Worm (Caenorhabditis elegans) whole organism, L1 larva: Measurements from ENCODE around the gene nhr-31.

Source experiments
- C16A3.4 ChIP-seq: fragments of 150-350 bp; optimal IDR thresholded peaks from 2 replicates; lab custom pipeline; 2014; ENCODE audit warnings: missing biosample characterization, missing genetic modification characterization
- alr-1 ChIP-seq: fragments of 200-800 bp; sonication (Bioruptor generic); optimal IDR thresholded peaks from 2 replicates; lab custom pipeline; 2018; ENCODE audit warnings: borderline replicate concordance, mild to moderate bottlenecking, missing genetic modification characterization, missing compliant biosample characterization
- ama-1 ChIP-seq: fragments of 150-350 bp; optimal IDR thresholded peaks from 2 replicates; lab custom pipeline; 2014
- blmp-1 ChIP-seq: fragments of 150-350 bp; optimal IDR thresholded peaks from 2 replicates; lab custom pipeline; 2014; ENCODE audit warnings: missing biosample characterization, missing genetic modification characterization
- ceh-82 ChIP-seq, 3 experiments: fragments of 150-350 bp in 1 of 3; sonication (generic microtip) in 2 of 3; optimal IDR thresholded peaks; 2 replicates each; lab custom pipeline; 2014 to 2017; ENCODE audit warnings: missing biosample characterization in 3 of 3, missing genetic modification characterization in 3 of 3
- ceh-90 ChIP-seq: sonication (generic microtip); optimal IDR thresholded peaks from 2 replicates; lab custom pipeline; 2016; ENCODE audit warnings: missing genetic modification characterization, missing compliant biosample characterization
- ces-1 ChIP-seq: fragments of 150-350 bp; optimal IDR thresholded peaks from 2 replicates; lab custom pipeline; 2014; ENCODE audit warnings: missing biosample characterization, missing genetic modification reagents, missing genetic modification characterization
- dpl-1 ChIP-seq, 3 experiments: fragments of 150-350 bp in 2 of 3; sonication (generic microtip) in 1 of 3; optimal IDR thresholded peaks; 2 replicates each; lab custom pipeline; 2014 to 2017; ENCODE audit warnings: missing biosample characterization in 3 of 3, missing genetic modification characterization in 3 of 3, missing genetic modification reagents in 3 of 3
- efl-1 ChIP-seq, 4 experiments: fragments of 150-350 bp; optimal IDR thresholded peaks in 3 of 4; peaks in 1 of 4; 1 replicate in 1 of 4; 2 replicates in 3 of 4; lab custom pipeline; 2014; ENCODE audit warnings: missing biosample characterization in 2 of 4, missing genetic modification characterization in 2 of 4, missing genetic modification reagents in 2 of 4
- egl-13 ChIP-seq: sonication (generic microtip); optimal IDR thresholded peaks from 2 replicates; lab custom pipeline; 2016; ENCODE audit warnings: missing genotype, missing genetic modification reagents, missing genetic modification characterization, missing compliant biosample characterization
- elt-3 ChIP-seq, 6 experiments: fragments of 150-350 bp in 1 of 6; sonication (generic microtip); optimal IDR thresholded peaks; 2 replicates each; lab custom pipeline; 2017 to 2018; ENCODE audit warnings: missing biosample characterization in 6 of 6, missing genetic modification characterization in 6 of 6, inconsistent platforms in 1 of 6
- fkh-10 ChIP-seq: sonication (generic microtip); optimal IDR thresholded peaks from 2 replicates; lab custom pipeline; 2017; ENCODE audit warnings: missing biosample characterization, missing genetic modification reagents, missing genetic modification characterization
- grh-1 ChIP-seq: fragments of 200-800 bp; sonication (Bioruptor generic); IDR thresholded peaks from 2 replicates; pipeline ENCODE4 v1.3.6; 2022; ENCODE audit warnings: missing genetic modification reagents, missing genetic modification characterization, missing compliant biosample characterization
- irx-1 ChIP-seq: sonication (generic microtip); optimal IDR thresholded peaks from 2 replicates; lab custom pipeline; 2016; ENCODE audit warnings: missing genetic modification characterization, missing compliant biosample characterization
- isw-1 ChIP-seq: fragments of 200-800 bp; sonication (Bioruptor generic); IDR thresholded peaks from 2 replicates; pipeline ENCODE4 v1.3.6; 2022; ENCODE audit warnings: missing genetic modification characterization, missing compliant biosample characterization
- lin-14 ChIP-seq: fragments of 200-800 bp; sonication (Bioruptor generic); optimal IDR thresholded peaks from 2 replicates; lab custom pipeline; 2018; ENCODE audit warnings: mild to moderate bottlenecking, missing genetic modification characterization, moderate library complexity, missing compliant biosample characterization
- lin-35 ChIP-seq, 2 experiments: fragments of 150-350 bp; optimal IDR thresholded peaks; 2 replicates each; lab custom pipeline; 2014; ENCODE audit warnings: missing biosample characterization in 2 of 2, missing genetic modification characterization in 2 of 2, missing genetic modification reagents in 2 of 2
- lir-3 ChIP-seq: sonication (generic microtip); optimal IDR thresholded peaks from 2 replicates; lab custom pipeline; 2016; ENCODE audit warnings: mild to moderate bottlenecking, missing genetic modification characterization, moderate library complexity, missing compliant biosample characterization; ENCODE audit not compliant: poor library complexity
- lsy-2 ChIP-seq, 2 experiments: fragments of 150-350 bp; optimal IDR thresholded peaks; 2 replicates each; lab custom pipeline; 2014; ENCODE audit warnings: missing biosample characterization in 2 of 2, missing genetic modification characterization in 2 of 2
- mdl-1 ChIP-seq, 2 experiments: fragments of 150-350 bp; optimal IDR thresholded peaks; 2 replicates each; lab custom pipeline; 2014 to 2017; ENCODE audit warnings: missing biosample characterization in 2 of 2, missing genetic modification characterization in 2 of 2, inconsistent platforms in 1 of 2
- mef-2 ChIP-seq: fragments of 150-350 bp; optimal IDR thresholded peaks from 2 replicates; lab custom pipeline; 2014; ENCODE audit warnings: missing biosample characterization, missing genetic modification characterization
- mep-1 ChIP-seq: fragments of 150-350 bp; optimal IDR thresholded peaks from 2 replicates; lab custom pipeline; 2014; ENCODE audit warnings: missing biosample characterization, missing genetic modification characterization
- nhr-19 ChIP-seq: fragments of 200-800 bp; sonication (Bioruptor generic); conservative IDR thresholded peaks from 2 replicates; pipeline ENCODE4 v1.3.6; 2022; ENCODE audit warnings: missing genetic modification characterization, missing compliant biosample characterization
- nhr-20 ChIP-seq: sonication (generic microtip); optimal IDR thresholded peaks from 2 replicates; lab custom pipeline; 2016; ENCODE audit warnings: mild to moderate bottlenecking, missing genetic modification characterization, missing compliant biosample characterization
- nhr-47 ChIP-seq: sonication (generic microtip); optimal IDR thresholded peaks from 2 replicates; lab custom pipeline; 2016; ENCODE audit warnings: mild to moderate bottlenecking, missing genetic modification characterization, moderate library complexity, missing compliant biosample characterization
- nhr-71 ChIP-seq: sonication (generic microtip); optimal IDR thresholded peaks from 2 replicates; lab custom pipeline; 2016; ENCODE audit warnings: mild to moderate bottlenecking, missing genetic modification characterization, moderate library complexity, missing compliant biosample characterization
- nhr-77 ChIP-seq: fragments of 150-350 bp; optimal IDR thresholded peaks from 2 replicates; lab custom pipeline; 2014; ENCODE audit warnings: missing biosample characterization, missing genetic modification characterization
- nhr-85 ChIP-seq: sonication (generic microtip); peaks from one replicate; lab custom pipeline; 2016; ENCODE audit warnings: missing genetic modification characterization, inconsistent platforms, missing compliant biosample characterization
- nhr-90 ChIP-seq: sonication (generic microtip); optimal IDR thresholded peaks from 2 replicates; lab custom pipeline; 2016; ENCODE audit warnings: mild to moderate bottlenecking, missing genetic modification characterization, missing compliant biosample characterization; ENCODE audit not compliant: poor library complexity
- snpc-4 ChIP-seq: fragments of 150-350 bp; optimal IDR thresholded peaks from 2 replicates; lab custom pipeline; 2014; ENCODE audit warnings: missing biosample characterization, missing genetic modification characterization
- snu-23 ChIP-seq: sonication (generic microtip); optimal IDR thresholded peaks from 2 replicates; lab custom pipeline; 2016; ENCODE audit warnings: missing genetic modification characterization, missing compliant biosample characterization
- sptf-1 ChIP-seq: fragments of 150-350 bp; optimal IDR thresholded peaks from 2 replicates; lab custom pipeline; 2014; ENCODE audit warnings: missing biosample characterization, missing genetic modification characterization
- swsn-7 ChIP-seq: sonication (generic microtip); optimal IDR thresholded peaks from 2 replicates; lab custom pipeline; 2016; ENCODE audit warnings: missing genetic modification characterization, missing compliant biosample characterization
- tbx-2 ChIP-seq: sonication (generic microtip); optimal IDR thresholded peaks from 2 replicates; lab custom pipeline; 2016; ENCODE audit warnings: missing genetic modification characterization, missing compliant biosample characterization
- tlp-1 ChIP-seq: fragments of 150-350 bp; optimal IDR thresholded peaks from 2 replicates; lab custom pipeline; 2014; ENCODE audit warnings: missing biosample characterization, missing genetic modification characterization
- unc-30 ChIP-seq: sonication (generic microtip); optimal IDR thresholded peaks from 2 replicates; lab custom pipeline; 2017; ENCODE audit warnings: missing biosample characterization, missing genetic modification characterization
- unc-86 ChIP-seq: sonication (generic microtip); optimal IDR thresholded peaks from 2 replicates; lab custom pipeline; 2016; ENCODE audit warnings: missing genetic modification characterization, missing compliant biosample characterization
- vab-15 ChIP-seq: sonication (generic microtip); optimal IDR thresholded peaks from 2 replicates; lab custom pipeline; 2017; ENCODE audit warnings: missing genotype, mild to moderate bottlenecking, missing genetic modification characterization, missing compliant biosample characterization
- zag-1 ChIP-seq: fragments of 150-350 bp; optimal IDR thresholded peaks from 2 replicates; lab custom pipeline; 2014; ENCODE audit warnings: missing biosample characterization, missing genetic modification characterization
- zip-4 ChIP-seq: fragments of 200-800 bp; sonication (Bioruptor generic); optimal IDR thresholded peaks from 2 replicates; lab custom pipeline; 2018; ENCODE audit warnings: mild to moderate bottlenecking, missing genetic modification characterization, moderate library complexity, missing compliant biosample characterization

Gene nhr-31

ce11 chrIV:8042005-8042404 is 12.7 kb upstream of the nhr-31 start:
- TF ChIP-seq blmp-1 (tag; lab: Kevin White, UChicago) (peak; percentile 82), tlp-1 (tag; lab: Kevin White, UChicago) (no peak), nhr-20 (tag; lab: Kevin White, UChicago) (peak; percentile 65), grh-1 (GFP tag; lab: Robert Waterston, UW) (peak; percentile 83), nhr-85 (peak; percentile 91), mdl-1 (tag; optimal IDR thresholded peaks at IDR 0.05; lab: Kevin White, UChicago) (peak in 1 of 2 experiments; percentile 7), nhr-71 (tag; lab: Kevin White, UChicago) (peak; percentile 42), efl-1 (optimal IDR thresholded peaks at IDR 0.05; lab: Kevin White, UChicago) (no peak), efl-1 (GFP tag; optimal IDR thresholded peaks at IDR 0.05 in 1 of 2; lab: Kevin White, UChicago) (peak in 1 of 2 experiments; percentile 43), elt-3 (tag; optimal IDR thresholded peaks at IDR 0.05; lab: Kevin White, UChicago) (peak in 2 of 6 experiments; percentile 33 to 64), ama-1 (lab: Kevin White, UChicago) (no peak), lin-14 (peak; percentile 79), nhr-77 (peak; percentile 26), ceh-82 (tag; optimal IDR thresholded peaks at IDR 0.05; lab: Kevin White, UChicago) (no peak), vab-15 (tag; lab: Kevin White, UChicago) (no peak), lin-35 (GFP tag; optimal IDR thresholded peaks at IDR 0.05; lab: Kevin White, UChicago) (peak in 1 of 2 experiments; percentile 29), lsy-2 (tag; optimal IDR thresholded peaks at IDR 0.05; lab: Kevin White, UChicago) (peak in 1 of 2 experiments; percentile 1), mep-1 (tag; lab: Kevin White, UChicago) (peak; percentile 40), snu-23 (GFP tag; lab: Kevin White, UChicago) (peak; percentile 59), nhr-19 (peak; percentile 23; the same call in 1 of the 2 replicates)
- TF ChIP-seq, all 84 proteins: peak for 15

ce11 chrIV:8040610-8041317 is 11.5 kb upstream of the nhr-31 start:
- TF ChIP-seq egl-13 (tag; lab: Kevin White, UChicago), result peak; percentile 49
- TF ChIP-seq nhr-71 (tag; lab: Kevin White, UChicago), result peak; percentile 61
- TF ChIP-seq sptf-1 (tag; lab: Kevin White, UChicago), result no peak
- TF ChIP-seq efl-1 (optimal IDR thresholded peaks at IDR 0.05; lab: Kevin White, UChicago), result peak in 1 of 2 experiments; percentile 17
- peak in 1 of 2 experiments; percentile 75 for TF ChIP-seq efl-1 (GFP tag; optimal IDR thresholded peaks at IDR 0.05 in 1 of 2; lab: Kevin White, UChicago)
- TF ChIP-seq mep-1 (tag; lab: Kevin White, UChicago), result no peak
- peak; percentile 44 for TF ChIP-seq isw-1 (GFP tag; lab: Robert Waterston, UW)
- TF ChIP-seq lsy-2 (tag; optimal IDR thresholded peaks at IDR 0.05; lab: Kevin White, UChicago), result peak in 1 of 2 experiments; percentile 48
- TF ChIP-seq swsn-7 (tag; lab: Kevin White, UChicago), result peak; percentile 37
- peak; percentile 7 for TF ChIP-seq snpc-4 (tag; lab: Kevin White, UChicago)
- TF ChIP-seq unc-30 (tag; lab: Kevin White, UChicago), result no peak
- TF ChIP-seq mef-2 (tag; lab: Kevin White, UChicago), result peak; percentile 23
- peak; percentile 73 for TF ChIP-seq irx-1 (tag; lab: Kevin White, UChicago)
- TF ChIP-seq unc-86, result peak; percentile 51
- peak in 1 of 3 experiments; percentile 31 for TF ChIP-seq ceh-82 (tag; optimal IDR thresholded peaks at IDR 0.05; lab: Kevin White, UChicago)
- peak; percentile 36 for TF ChIP-seq tbx-2 (tag; lab: Kevin White, UChicago)
- peak; percentile 71 for TF ChIP-seq nhr-85
- peak; percentile 92 for TF ChIP-seq lin-14
- TF ChIP-seq nhr-47 (tag; lab: Kevin White, UChicago), result peak; percentile 25
- TF ChIP-seq zag-1 (tag; lab: Kevin White, UChicago), result no peak
- no peak for TF ChIP-seq blmp-1 (tag; lab: Kevin White, UChicago)
- TF ChIP-seq snu-23 (GFP tag; lab: Kevin White, UChicago), result peak; percentile 32
- no peak for TF ChIP-seq lir-3 (tag; lab: Kevin White, UChicago)
- peak; percentile 89 for TF ChIP-seq fkh-10 (GFP tag; lab: Kevin White, UChicago)
- TF ChIP-seq dpl-1 (GFP tag; optimal IDR thresholded peaks at IDR 0.05; lab: Kevin White, UChicago), result peak in 1 of 3 experiments; percentile 14

- TF ChIP-seq ceh-82 (tag; optimal IDR thresholded peaks at IDR 0.05; lab: Kevin White, UChicago), result peak in 1 of 3 experiments; percentile 4
- TF ChIP-seq snu-23 (GFP tag; lab: Kevin White, UChicago), result peak; percentile 74
- no peak for TF ChIP-seq ceh-90 (tag; lab: Kevin White, UChicago)
- TF ChIP-seq nhr-85, result peak; percentile 99
- peak; percentile 50 for TF ChIP-seq tbx-2 (tag; lab: Kevin White, UChicago)
- TF ChIP-seq irx-1 (tag; lab: Kevin White, UChicago), result peak; percentile 12
- TF ChIP-seq vab-15 (tag; lab: Kevin White, UChicago), result no peak
- TF ChIP-seq egl-13 (tag; lab: Kevin White, UChicago), result no peak
- TF ChIP-seq zip-4, result no peak
- TF ChIP-seq nhr-19, result peak; percentile 54
- peak; percentile 91 for TF ChIP-seq lin-14
- TF ChIP-seq mep-1 (tag; lab: Kevin White, UChicago), result peak; percentile 79
- peak; percentile 73 for TF ChIP-seq nhr-90 (tag; lab: Kevin White, UChicago)
- TF ChIP-seq lin-35 (GFP tag; optimal IDR thresholded peaks at IDR 0.05; lab: Kevin White, UChicago), result peak; percentile 15 to 48
- no peak for TF ChIP-seq ces-1 (GFP tag; lab: Kevin White, UChicago)
- peak; percentile 11 for TF ChIP-seq lir-3 (tag; lab: Kevin White, UChicago)
- no peak for TF ChIP-seq mef-2 (tag; lab: Kevin White, UChicago)
- TF ChIP-seq C16A3.4, result peak; percentile 58
- TF ChIP-seq nhr-71 (tag; lab: Kevin White, UChicago), result peak; percentile 82
- peak; percentile 19 for TF ChIP-seq nhr-47 (tag; lab: Kevin White, UChicago)
- peak; percentile 39 to 70 for TF ChIP-seq lsy-2 (tag; optimal IDR thresholded peaks at IDR 0.05; lab: Kevin White, UChicago)
- TF ChIP-seq alr-1, result no peak
- TF ChIP-seq grh-1 (GFP tag; lab: Robert Waterston, UW), result peak; percentile 45
- peak; percentile 86 for TF ChIP-seq nhr-20 (tag; lab: Kevin White, UChicago)
- TF ChIP-seq elt-3 (tag; optimal IDR thresholded peaks at IDR 0.05; lab: Kevin White, UChicago), result peak in 5 of 6 experiments; percentile 24 to 87 (median 81)
- peak in 1 of 2 experiments; percentile 26 for TF ChIP-seq mdl-1 (tag; optimal IDR thresholded peaks at IDR 0.05; lab: Kevin White, UChicago)
- peak; percentile 77 for TF ChIP-seq blmp-1 (tag; lab: Kevin White, UChicago)
Observed at ce11 chrIV:8036492-8036891, 7.2 kb upstream of the nhr-31 start.
